Fruit fly (Drosophila melanogaster) whole organism, embryonic: ENCODE data around the gene trbl.

Source experiments
- ATbp ChIP-seq: fragments of 200-800 bp; sonication (Bioruptor generic); optimal IDR thresholded peaks from 2 replicates; lab custom pipeline; 2017; ENCODE audit warnings: missing biosample characterization, mild to moderate bottlenecking, missing genetic modification characterization, missing genetic modification reagents
- CG10565 ChIP-seq: fragments of 200-800 bp; sonication (Bioruptor generic); optimal IDR thresholded peaks from 3 replicates; lab custom pipeline; 2016; ENCODE audit warnings: missing biosample characterization, mild to moderate bottlenecking, missing genetic modification characterization
- CG10959 ChIP-seq: fragments of 200-800 bp; sonication (Bioruptor generic); IDR thresholded peaks from 2 replicates; pipeline ENCODE4 v1.3.6; 2022; ENCODE audit warnings: missing biosample characterization, missing genetic modification characterization
- CG11085 ChIP-seq: fragments of 200-800 bp; sonication (Bioruptor generic); IDR thresholded peaks from 2 replicates; pipeline ENCODE4 v1.3.6; 2022; ENCODE audit warnings: missing biosample characterization, missing genetic modification characterization
- CG11696 ChIP-seq: fragments of 200-800 bp; sonication (Bioruptor generic); IDR thresholded peaks from 2 replicates; pipeline ENCODE4 v1.3.6; 2022; ENCODE audit warnings: missing biosample characterization, missing genetic modification characterization
- CG12391 ChIP-seq: fragments of 200-800 bp; sonication (Bioruptor generic); optimal IDR thresholded peaks from 3 replicates; lab custom pipeline; 2018; ENCODE audit warnings: missing biosample characterization, mild to moderate bottlenecking, missing genetic modification characterization, moderate library complexity
- CG12942 ChIP-seq: fragments of 200-800 bp; sonication (Bioruptor generic); optimal IDR thresholded peaks from 3 replicates; lab custom pipeline; 2016; ENCODE audit warnings: missing biosample characterization, missing genetic modification characterization
- CG13287 ChIP-seq: fragments of 200-800 bp; sonication (Bioruptor generic); IDR thresholded peaks from 2 replicates; pipeline ENCODE4 v1.3.6; 2022; ENCODE audit warnings: missing biosample characterization, missing genetic modification characterization; ENCODE audit not compliant: partially characterized antibody
- CG32772 ChIP-seq: fragments of 200-800 bp; sonication (Bioruptor generic); IDR thresholded peaks from 2 replicates; pipeline ENCODE4 v1.3.6; 2022; ENCODE audit warnings: missing biosample characterization, missing genetic modification characterization
- CG3847 ChIP-seq: fragments of 200-800 bp; sonication (Bioruptor generic); IDR thresholded peaks from 2 replicates; pipeline ENCODE4 v1.3.6; 2022; ENCODE audit warnings: missing biosample characterization, missing genetic modification characterization
- CG4617 ChIP-seq: fragments of 200-800 bp; sonication (Bioruptor generic); optimal IDR thresholded peaks from 3 replicates; lab custom pipeline; 2016; ENCODE audit warnings: missing biosample characterization, missing genetic modification characterization, borderline replicate concordance
- CG7963 ChIP-seq: fragments of 200-800 bp; sonication (Bioruptor generic); IDR thresholded peaks from 3 replicates; pipeline ENCODE4 v1.3.6; 2022; ENCODE audit warnings: missing biosample characterization, missing genetic modification characterization; ENCODE audit not compliant: partially characterized antibody
- CG8290 ChIP-seq, 3 experiments: fragments of 200-800 bp; sonication (Bioruptor generic); optimal IDR thresholded peaks; 2 replicates each; lab custom pipeline; 2016 to 2019; ENCODE audit warnings: missing biosample characterization in 3 of 3, missing genetic modification characterization in 3 of 3, mild to moderate bottlenecking in 2 of 3, moderate library complexity in 1 of 3
- CG9797 ChIP-seq: fragments of 200-800 bp; sonication (Bioruptor generic); optimal IDR thresholded peaks from 3 replicates; lab custom pipeline; 2018; ENCODE audit warnings: missing biosample characterization, mild to moderate bottlenecking, missing genetic modification characterization
- CG9932 ChIP-seq: fragments of 200-800 bp; sonication (Bioruptor generic); IDR thresholded peaks from 2 replicates; pipeline ENCODE4 v1.3.6; 2022; ENCODE audit warnings: missing biosample characterization, missing genetic modification characterization
- Dp ChIP-seq: fragments of 200-800 bp; sonication (Bioruptor generic); optimal IDR thresholded peaks from 2 replicates; lab custom pipeline; 2018; ENCODE audit warnings: missing biosample characterization, mild to moderate bottlenecking, missing genetic modification characterization, moderate library complexity
- ERR ChIP-seq: fragments of 200-800 bp; sonication (Bioruptor generic); optimal IDR thresholded peaks from 2 replicates; lab custom pipeline; 2016; ENCODE audit warnings: missing biosample characterization, missing genetic modification characterization
- Fer2 ChIP-seq: fragments of 200-800 bp; sonication (Bioruptor generic); optimal IDR thresholded peaks from 2 replicates; lab custom pipeline; 2018; ENCODE audit warnings: missing biosample characterization, mild to moderate bottlenecking, missing genetic modification characterization, moderate library complexity
- Fer3 ChIP-seq: fragments of 200-800 bp; sonication (Bioruptor generic); optimal IDR thresholded peaks from 2 replicates; lab custom pipeline; 2018; ENCODE audit warnings: missing biosample characterization, mild to moderate bottlenecking, missing genetic modification characterization, moderate library complexity
- Hand ChIP-seq: fragments of 200-800 bp; sonication (Bioruptor generic); optimal IDR thresholded peaks from 2 replicates; lab custom pipeline; 2017; ENCODE audit warnings: mild to moderate bottlenecking, missing biosample characterization, missing genetic modification reagents, missing genetic modification characterization
- Hr78 ChIP-seq, 2 experiments: fragments of 200-800 bp in 1 of 2; fragments of >200 bp in 1 of 2; sonication (Bioruptor generic) in 1 of 2; optimal IDR thresholded peaks; 2 replicates each; lab custom pipeline; 2017 to 2019; ENCODE audit warnings: missing biosample characterization in 2 of 2, missing genetic modification characterization in 2 of 2, mild to moderate bottlenecking in 1 of 2, moderate library complexity in 1 of 2
- Kr ChIP-seq: fragments of 200-800 bp; sonication (Bioruptor generic); optimal IDR thresholded peaks from 2 replicates; lab custom pipeline; 2017; ENCODE audit warnings: missing biosample characterization, mild to moderate bottlenecking, missing genetic modification characterization
- Med ChIP-seq: fragments of 200-800 bp; sonication (Bioruptor generic); peaks from one replicate; lab custom pipeline; 2016; ENCODE audit warnings: missing biosample characterization, missing genetic modification characterization, mild to moderate bottlenecking, inconsistent platforms, moderate library complexity
- Nf-YC ChIP-seq: fragments of 200-800 bp; optimal IDR thresholded peaks from 3 replicates; lab custom pipeline; 2019; ENCODE audit warnings: missing biosample characterization, mild to moderate bottlenecking, missing genetic modification characterization, moderate library complexity
- Oaz ChIP-seq: fragments of 200-800 bp; sonication (Bioruptor generic); IDR thresholded peaks from 2 replicates; pipeline ENCODE4 v1.3.6; 2022; ENCODE audit warnings: missing biosample characterization, missing genetic modification characterization
- Opbp ChIP-seq: fragments of 200-800 bp; sonication (Bioruptor generic); IDR thresholded peaks from 3 replicates; pipeline ENCODE4 v1.3.6; 2022; ENCODE audit warnings: missing biosample characterization, missing genetic modification characterization; ENCODE audit not compliant: partially characterized antibody
- Tbp ChIP-seq: fragments of >200 bp; optimal IDR thresholded peaks from 2 replicates; lab custom pipeline; 2018; ENCODE audit warnings: missing biosample characterization, missing genetic modification characterization
- Usf ChIP-seq: fragments of 200-800 bp; sonication (Bioruptor generic); optimal IDR thresholded peaks from 2 replicates; lab custom pipeline; 2017; ENCODE audit warnings: missing genotype, missing biosample characterization, missing genetic modification characterization
- ab ChIP-seq: fragments of 200-800 bp; sonication (Bioruptor generic); optimal IDR thresholded peaks from 2 replicates; lab custom pipeline; 2016; ENCODE audit warnings: missing biosample characterization, missing genetic modification characterization
- amos ChIP-seq: fragments of 200-800 bp; sonication (Bioruptor generic); IDR thresholded peaks from 2 replicates; pipeline ENCODE4 v1.3.6; 2022; ENCODE audit warnings: missing biosample characterization, missing genetic modification characterization; ENCODE audit not compliant: partially characterized antibody
- br ChIP-seq: fragments of >200 bp; optimal IDR thresholded peaks from 2 replicates; lab custom pipeline; 2017
- btn ChIP-seq: fragments of 200-800 bp; sonication (Bioruptor generic); optimal IDR thresholded peaks from 2 replicates; lab custom pipeline; 2016; ENCODE audit warnings: missing biosample characterization, missing genetic modification characterization
- cato ChIP-seq: fragments of 200-800 bp; sonication (Bioruptor generic); optimal IDR thresholded peaks from 2 replicates; lab custom pipeline; 2016; ENCODE audit warnings: missing biosample characterization, missing genetic modification characterization, borderline replicate concordance
- cg ChIP-seq: fragments of 200-800 bp; sonication (Bioruptor generic); optimal IDR thresholded peaks from 3 replicates; lab custom pipeline; 2019; ENCODE audit warnings: missing biosample characterization, mild to moderate bottlenecking, missing genetic modification characterization, moderate library complexity
- chif ChIP-seq, 2 experiments: fragments of 200-800 bp; sonication (Bioruptor generic); optimal IDR thresholded peaks; 3 replicates each; lab custom pipeline; 2016; ENCODE audit warnings: missing biosample characterization in 2 of 2, missing genetic modification characterization in 2 of 2
- chn ChIP-seq: fragments of 200-800 bp; sonication (Bioruptor generic); optimal IDR thresholded peaks from 2 replicates; lab custom pipeline; 2016; ENCODE audit warnings: missing biosample characterization, missing genetic modification characterization
- ci ChIP-seq: fragments of 200-800 bp; sonication (Bioruptor generic); IDR thresholded peaks from 3 replicates; pipeline ENCODE4 v1.3.6; 2022; ENCODE audit warnings: missing biosample characterization, missing genetic modification characterization
- ewg ChIP-seq: fragments of 200-800 bp; sonication (Bioruptor generic); optimal IDR thresholded peaks from 3 replicates; lab custom pipeline; 2017; ENCODE audit warnings: mild to moderate bottlenecking, missing biosample characterization, missing genetic modification reagents, missing genetic modification characterization
- knrl ChIP-seq: fragments of 200-800 bp; sonication (Bioruptor generic); IDR thresholded peaks from 3 replicates; pipeline ENCODE4 v1.3.6; 2022; ENCODE audit warnings: missing biosample characterization, missing genetic modification characterization; ENCODE audit not compliant: partially characterized antibody
- lab ChIP-seq: fragments of 200-800 bp; sonication (Bioruptor generic); optimal IDR thresholded peaks from 3 replicates; lab custom pipeline; 2017; ENCODE audit warnings: missing biosample characterization, missing genetic modification characterization, mild to moderate bottlenecking, moderate library complexity, missing genetic modification reagents
- lilli ChIP-seq: fragments of 200-800 bp; sonication (Bioruptor generic); optimal IDR thresholded peaks from 3 replicates; lab custom pipeline; 2016; ENCODE audit warnings: missing biosample characterization, missing genetic modification characterization
- mld ChIP-seq: fragments of 200-800 bp; sonication (Bioruptor generic); IDR thresholded peaks from 3 replicates; pipeline ENCODE4 v1.3.6; 2022; ENCODE audit warnings: missing biosample characterization, missing genetic modification characterization; ENCODE audit not compliant: partially characterized antibody
- oc ChIP-seq: fragments of 200-800 bp; sonication (Bioruptor generic); optimal IDR thresholded peaks from 2 replicates; lab custom pipeline; 2018; ENCODE audit warnings: missing biosample characterization, mild to moderate bottlenecking, missing genetic modification characterization, moderate library complexity
- scrt ChIP-seq: fragments of 200-800 bp; sonication (Bioruptor generic); optimal IDR thresholded peaks from 2 replicates; lab custom pipeline; 2018; ENCODE audit warnings: missing biosample characterization, mild to moderate bottlenecking, missing genetic modification characterization, moderate library complexity
- sim ChIP-seq: fragments of 200-800 bp; sonication (Bioruptor generic); IDR thresholded peaks from 2 replicates; pipeline ENCODE4 v1.3.6; 2022; ENCODE audit warnings: missing biosample characterization, missing genetic modification characterization
- slou ChIP-seq: fragments of 200-800 bp; sonication (Bioruptor generic); optimal IDR thresholded peaks from 3 replicates; lab custom pipeline; 2016; ENCODE audit warnings: missing biosample characterization, missing genetic modification characterization
- unc-4 ChIP-seq: fragments of 200-800 bp; sonication (Bioruptor generic); IDR thresholded peaks from 2 replicates; pipeline ENCODE4 v1.3.6; 2022; ENCODE audit warnings: missing biosample characterization, missing genetic modification characterization; ENCODE audit not compliant: partially characterized antibody
- yki ChIP-seq: fragments of >200 bp; optimal IDR thresholded peaks from 3 replicates; lab custom pipeline; 2018
- zfh1 ChIP-seq: fragments of 200-800 bp; sonication (Bioruptor generic); IDR thresholded peaks from 3 replicates; pipeline ENCODE4 v1.3.6; 2022; ENCODE audit warnings: missing biosample characterization, missing genetic modification characterization

The trbl gene

dm6 chr3L:20387038-20387842, 14.2 kb downstream of the trbl start (continued):
- no peak for TF ChIP-seq CG3847 (GFP tag; lab: Robert Waterston, UW)
- no peak for TF ChIP-seq lilli (GFP tag; lab: Kevin White, UChicago)
- no peak for TF ChIP-seq mld
- TF ChIP-seq Oaz (GFP tag; lab: Robert Waterston, UW), result no peak
- TF ChIP-seq CG12942 (GFP tag; lab: Kevin White, UChicago), result no peak
- no peak for TF ChIP-seq CG7963 (GFP tag; lab: Robert Waterston, UW)
- TF ChIP-seq Fer2 (tag; lab: Kevin White, UChicago), result no peak
- TF ChIP-seq CG13287 (GFP tag; lab: Robert Waterston, UW), result no peak
- TF ChIP-seq unc-4 (GFP tag; lab: Robert Waterston, UW), result no peak
- TF ChIP-seq btn (GFP tag; lab: Kevin White, UChicago), result no peak
- TF ChIP-seq Fer3 (tag; lab: Kevin White, UChicago), result no peak
- TF ChIP-seq yki, result no peak
- no peak for TF ChIP-seq ewg (GFP tag; lab: Kevin White, UChicago)
- no peak for TF ChIP-seq CG32772 (GFP tag; lab: Robert Waterston, UW)
- no peak for TF ChIP-seq br (lab: Kevin White, UChicago)
- TF ChIP-seq CG10959 (GFP tag; lab: Robert Waterston, UW), result no peak
- peak; percentile 65 for TF ChIP-seq lab (GFP tag; lab: Kevin White, UChicago)
- no peak for TF ChIP-seq Nf-YC
- no peak for TF ChIP-seq sim
- no peak for TF ChIP-seq scrt (GFP tag; lab: Kevin White, UChicago)
- TF ChIP-seq slou (GFP tag; lab: Kevin White, UChicago), result no peak
- TF ChIP-seq CG9932 (GFP tag; lab: Robert Waterston, UW), result no peak
- TF ChIP-seq CG11085 (GFP tag; lab: Robert Waterston, UW), result no peak
- TF ChIP-seq Usf (GFP tag; lab: Kevin White, UChicago), result no peak
- no peak for TF ChIP-seq chn (GFP tag; lab: Kevin White, UChicago)
- no peak for TF ChIP-seq cg (GFP tag; lab: Kevin White, UChicago)
- no peak for TF ChIP-seq CG8290 (GFP tag; optimal IDR thresholded peaks at IDR 0.05; lab: Kevin White, UChicago)
- peak in 1 of 2 experiments; percentile 30 for TF ChIP-seq CG8290 (tag; optimal IDR thresholded peaks at IDR 0.05; lab: Kevin White, UChicago)
- no peak for TF ChIP-seq Tbp (GFP tag; lab: Kevin White, UChicago)
- TF ChIP-seq CG4617 (GFP tag; lab: Kevin White, UChicago), result no peak
- no peak for TF ChIP-seq Dp
- TF ChIP-seq knrl (GFP tag; lab: Robert Waterston, UW), result no peak
- TF ChIP-seq CG9797, result no peak
- no peak for TF ChIP-seq cato (GFP tag; lab: Kevin White, UChicago)
- TF ChIP-seq chif (GFP tag; optimal IDR thresholded peaks at IDR 0.05; lab: Kevin White, UChicago), result no peak
- TF ChIP-seq Hr78 (GFP tag; optimal IDR thresholded peaks at IDR 0.05; lab: Kevin White, UChicago), result peak in 1 of 2 experiments; percentile 1
- no peak for TF ChIP-seq CG12391 (tag; lab: Kevin White, UChicago)
- TF ChIP-seq ci (GFP tag; lab: Robert Waterston, UW), result 0 out of 3 replicates have a peak, but pooled peaks have one; percentile 25
- TF ChIP-seq amos (GFP tag; lab: Robert Waterston, UW), result no peak; the same call in 1 of the 2 replicates
- TF ChIP-seq zfh1 (GFP tag; lab: Robert Waterston, UW), result no peak
- TF ChIP-seq CG10565, result no peak
- no peak for TF ChIP-seq Opbp (GFP tag; lab: Robert Waterston, UW)
- no peak for TF ChIP-seq CG11696
- peak; percentile 8 for TF ChIP-seq Hand (GFP tag; lab: Kevin White, UChicago)
- TF ChIP-seq ERR (GFP tag; lab: Kevin White, UChicago), result no peak
- TF ChIP-seq Med (GFP tag; lab: Kevin White, UChicago), result peak; percentile 69
- TF ChIP-seq oc (tag; lab: Kevin White, UChicago), result no peak
- TF ChIP-seq Kr (GFP tag; lab: Kevin White, UChicago), result no peak
- no peak for TF ChIP-seq ab
- no peak for TF ChIP-seq ATbp (GFP tag; lab: Kevin White, UChicago)
